Worm (Caenorhabditis elegans): ENCODE results near the gene F41D9.2.

F41D9.2 gene

DNA sequence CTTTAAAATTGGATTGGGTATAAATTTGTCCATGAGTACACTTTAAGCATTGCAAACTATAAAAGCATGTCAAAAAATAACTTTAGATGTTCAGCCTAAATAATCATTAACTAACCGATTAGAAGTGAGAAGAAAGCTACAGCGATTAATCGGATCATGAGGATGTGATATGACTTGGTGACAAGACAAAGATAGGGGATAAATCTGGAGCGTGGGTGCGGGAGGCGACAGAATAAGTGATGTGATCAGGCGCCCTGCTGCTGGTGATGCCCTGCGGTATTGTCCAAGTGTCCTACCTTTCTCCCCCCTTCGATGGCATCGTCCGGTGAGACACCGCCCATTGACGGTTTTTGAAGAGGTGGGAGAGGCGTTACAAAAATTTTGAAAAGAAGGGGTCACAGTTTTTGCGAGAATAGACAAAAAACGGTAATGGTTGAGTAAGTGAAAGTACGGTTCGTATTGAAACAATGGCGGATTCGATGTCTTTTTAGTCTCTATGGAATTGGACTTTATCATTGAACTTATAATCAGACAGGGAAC, at the start of gene F41D9.2:
Gene F41D9.2, minus strand, starts transcription at position 304 of the 540 bp plus-strand sequence.
- TF ChIP-seq W03F9.2 (tag; optimal IDR thresholded peaks at IDR 0.05) (no peak), him-1 (tag; optimal IDR thresholded peaks at IDR 0.05) (no peak)

DNA sequence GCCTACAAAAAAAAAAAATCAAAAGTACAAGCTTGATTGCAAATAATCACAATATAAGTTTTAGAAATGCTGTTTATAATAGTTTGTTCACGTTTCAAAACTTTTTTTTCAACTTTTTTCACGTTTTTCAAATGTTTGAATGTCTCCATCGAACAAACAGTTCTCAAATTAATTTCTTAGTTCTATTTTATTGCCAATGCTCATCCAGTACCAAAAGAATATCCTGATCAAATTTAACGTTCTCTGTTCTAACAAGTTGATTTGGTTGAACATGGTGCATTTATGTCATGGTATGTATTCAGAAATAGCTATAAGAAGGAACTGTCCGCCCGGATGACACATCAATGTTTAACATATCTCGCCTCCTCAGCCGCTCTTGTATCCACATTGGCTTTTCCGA, 47.6 kb upstream of the F41D9.2 start, which contains the start of gene kin-9:
Gene kin-9, plus strand, starts transcription at position 301 of the 400 bp plus-strand sequence.
- TF ChIP-seq W03F9.2 (tag; optimal IDR thresholded peaks at IDR 0.05), result no peak
- no peak for TF ChIP-seq dao-5 (tag; optimal IDR thresholded peaks at IDR 0.05)
- TF ChIP-seq him-1 (tag; optimal IDR thresholded peaks at IDR 0.05), result no peak

DNA sequence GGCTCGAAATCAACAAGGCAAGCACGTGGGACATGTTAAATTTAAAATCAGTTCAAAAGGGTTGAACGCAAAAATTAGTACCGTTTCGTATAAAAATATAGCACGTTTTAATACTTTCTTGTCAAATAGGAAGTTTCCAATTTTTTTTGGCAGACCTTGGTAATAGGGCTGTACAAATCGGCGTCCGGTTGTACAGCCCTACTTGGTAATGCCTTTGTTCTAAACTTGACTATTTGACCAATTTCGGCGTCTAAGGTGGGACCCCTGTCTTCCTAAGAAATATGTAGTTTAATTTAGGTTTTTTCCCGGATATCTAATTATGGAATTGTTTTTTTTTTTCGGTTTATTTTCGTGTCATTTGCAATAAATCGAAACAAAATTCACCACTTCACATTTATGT, 44.8 kb upstream of the F41D9.2 start:
- TF ChIP-seq W03F9.2 (tag; optimal IDR thresholded peaks at IDR 0.05) (no peak), him-1 (tag; optimal IDR thresholded peaks at IDR 0.05) (no peak), dao-5 (tag; optimal IDR thresholded peaks at IDR 0.05) (no peak)

DNA sequence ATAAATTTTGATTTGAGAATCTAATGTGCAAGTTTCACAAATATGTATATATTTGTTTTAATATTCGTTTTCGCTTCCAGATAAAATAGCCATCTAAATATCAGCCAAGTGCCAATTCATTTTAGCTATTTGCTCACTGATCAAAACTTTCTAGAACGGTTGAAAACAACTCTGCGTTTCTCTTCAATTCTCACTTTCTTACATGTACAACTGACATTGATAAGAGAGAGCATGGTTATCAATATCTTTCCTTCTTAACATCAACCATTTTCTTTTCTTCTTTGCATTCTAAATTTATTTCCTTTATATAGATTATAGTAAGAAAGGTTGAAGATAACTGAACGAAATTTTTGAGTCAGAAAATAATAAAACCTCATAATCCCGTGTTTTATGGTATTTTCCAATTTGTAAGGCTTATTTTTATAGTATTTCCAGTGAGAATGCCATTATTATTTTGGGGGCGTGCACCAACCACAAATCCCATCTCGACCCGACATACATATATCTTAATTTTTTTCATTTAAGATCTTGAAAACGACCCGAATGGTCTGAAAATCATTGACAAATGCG, 43.7 kb upstream of the F41D9.2 start, which contains the start of gene F08F1.3:
Gene F08F1.3, plus strand, starts transcription at position 520 of the 570 bp plus-strand sequence.
- TF ChIP-seq W03F9.2 (tag; optimal IDR thresholded peaks at IDR 0.05) (no peak), dao-5 (tag; optimal IDR thresholded peaks at IDR 0.05) (no peak), him-1 (tag; optimal IDR thresholded peaks at IDR 0.05) (no peak)

DNA sequence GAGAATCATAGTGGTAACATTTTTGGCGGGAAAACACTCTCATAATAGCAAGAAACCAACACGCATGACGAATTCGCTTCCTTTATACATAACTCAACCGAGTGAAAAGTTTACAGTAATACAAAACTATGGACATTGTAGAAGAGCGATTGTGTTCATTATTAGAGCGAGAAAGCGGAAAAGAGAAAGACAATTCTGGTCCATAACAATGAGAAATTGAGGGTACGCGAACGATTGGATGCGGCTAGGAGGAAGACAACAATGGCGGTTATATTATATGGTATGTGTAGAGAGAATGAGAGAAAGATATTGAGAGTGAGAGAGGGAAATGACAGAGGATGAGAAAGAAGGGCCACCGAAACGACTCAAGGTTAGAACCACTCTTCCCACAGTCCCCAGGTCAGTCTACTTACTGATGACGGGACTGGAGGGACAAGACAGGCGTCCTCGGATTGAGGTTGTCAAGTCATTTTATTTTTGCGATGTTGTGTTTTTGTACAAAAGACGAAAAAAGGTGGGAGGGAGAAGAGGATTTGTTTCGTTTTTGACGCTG, 41.5 kb upstream of the F41D9.2 start:
- TF ChIP-seq dao-5 (tag; optimal IDR thresholded peaks at IDR 0.05) (no peak), W03F9.2 (tag; optimal IDR thresholded peaks at IDR 0.05) (no peak), him-1 (tag; optimal IDR thresholded peaks at IDR 0.05) (no peak)

DNA sequence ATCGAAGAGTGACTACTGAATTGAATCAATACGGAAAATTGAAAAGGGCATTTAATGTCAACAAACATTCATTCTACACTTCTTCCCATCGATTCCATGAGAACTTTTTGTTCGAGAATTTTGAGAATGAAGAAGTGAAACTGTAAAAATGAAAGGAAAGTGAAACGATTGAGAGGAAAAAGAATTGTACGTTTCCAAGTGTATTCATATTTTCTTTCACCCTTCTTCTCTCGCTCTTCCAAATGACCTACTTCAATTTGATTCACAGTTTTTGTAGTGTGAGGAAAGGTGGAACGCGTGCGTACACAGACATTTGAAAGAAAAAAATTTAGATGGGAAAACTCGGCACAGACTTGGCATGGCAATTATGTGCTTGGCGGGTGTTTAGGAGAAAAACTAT, 39.5 kb upstream of the F41D9.2 start:
- TF ChIP-seq him-1 (tag; optimal IDR thresholded peaks at IDR 0.05) (no peak), W03F9.2 (tag; optimal IDR thresholded peaks at IDR 0.05) (no peak), dao-5 (tag; optimal IDR thresholded peaks at IDR 0.05) (no peak)

DNA sequence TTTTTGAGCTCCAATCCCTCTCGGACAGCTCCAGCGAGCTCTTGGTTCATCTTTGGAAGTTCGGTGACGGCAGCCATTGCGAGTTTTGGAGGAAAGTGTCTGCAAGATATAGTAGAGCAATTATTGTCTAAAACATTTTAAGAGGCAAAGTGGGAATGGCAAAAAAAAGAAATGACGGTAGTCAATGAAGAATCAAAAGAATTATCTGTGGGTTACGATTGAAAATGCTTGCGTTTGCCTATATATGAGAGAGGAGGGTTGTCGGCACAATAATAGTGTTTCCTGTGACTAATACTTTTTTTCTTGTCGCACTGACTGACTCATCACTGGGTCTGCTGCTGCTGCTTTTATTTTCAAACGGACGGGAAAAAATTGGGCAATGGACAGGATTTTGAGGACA, 38.9 kb upstream of the F41D9.2 start, which contains the start of gene tth-1:
Gene tth-1, minus strand, starts transcription at position 101 of the 400 bp plus-strand sequence.
- no peak for TF ChIP-seq W03F9.2 (tag; optimal IDR thresholded peaks at IDR 0.05)
- TF ChIP-seq him-1 (tag; optimal IDR thresholded peaks at IDR 0.05), result no peak
- TF ChIP-seq dao-5 (tag; optimal IDR thresholded peaks at IDR 0.05), result no peak

DNA sequence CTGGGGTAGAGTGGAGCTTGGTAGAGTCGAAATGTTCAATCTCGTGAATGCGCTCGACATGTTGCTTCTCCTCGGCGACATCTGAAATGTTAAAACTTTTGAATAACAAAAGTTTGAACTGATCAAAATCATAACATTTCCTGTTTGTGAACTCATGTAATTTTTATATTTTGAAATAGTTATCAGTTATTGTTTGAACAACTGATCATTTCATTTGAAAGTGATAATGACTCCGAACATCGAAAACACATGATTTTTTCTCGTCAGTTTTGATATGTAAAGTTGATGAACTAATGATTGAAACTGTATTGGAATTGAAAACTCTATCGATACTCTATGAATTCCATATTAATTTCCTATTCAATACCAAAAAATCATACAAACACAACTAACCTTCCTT, 38.5 kb upstream of the F41D9.2 start:
- TF ChIP-seq dao-5 (tag; optimal IDR thresholded peaks at IDR 0.05) (no peak), W03F9.2 (tag; optimal IDR thresholded peaks at IDR 0.05) (no peak), him-1 (tag; optimal IDR thresholded peaks at IDR 0.05) (no peak)

DNA sequence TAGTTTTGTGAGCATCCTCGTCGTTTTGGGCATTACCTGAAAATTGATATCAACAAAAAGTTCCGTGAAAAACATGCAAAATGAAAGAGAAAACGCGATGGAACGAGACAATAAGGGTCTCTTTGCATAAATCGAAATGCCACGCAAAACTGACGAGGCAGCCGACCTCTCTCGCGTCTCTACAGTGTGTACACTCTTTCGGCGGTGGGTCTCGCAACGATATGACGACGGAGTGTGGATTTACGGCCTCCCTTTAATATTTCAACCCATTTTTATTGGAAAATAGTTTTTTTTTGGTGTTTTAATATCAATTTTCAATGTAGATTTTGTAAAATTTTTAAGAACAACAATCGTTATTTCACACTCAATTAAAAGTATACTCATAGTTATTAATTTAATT, 37.3 kb upstream of the F41D9.2 start, which contains the start of gene tag-123:
Gene tag-123, minus strand, starts transcription at position 36 of the 400 bp plus-strand sequence.
- TF ChIP-seq dao-5 (tag; optimal IDR thresholded peaks at IDR 0.05) (no peak), W03F9.2 (tag; optimal IDR thresholded peaks at IDR 0.05) (no peak), him-1 (tag; optimal IDR thresholded peaks at IDR 0.05) (no peak)

DNA sequence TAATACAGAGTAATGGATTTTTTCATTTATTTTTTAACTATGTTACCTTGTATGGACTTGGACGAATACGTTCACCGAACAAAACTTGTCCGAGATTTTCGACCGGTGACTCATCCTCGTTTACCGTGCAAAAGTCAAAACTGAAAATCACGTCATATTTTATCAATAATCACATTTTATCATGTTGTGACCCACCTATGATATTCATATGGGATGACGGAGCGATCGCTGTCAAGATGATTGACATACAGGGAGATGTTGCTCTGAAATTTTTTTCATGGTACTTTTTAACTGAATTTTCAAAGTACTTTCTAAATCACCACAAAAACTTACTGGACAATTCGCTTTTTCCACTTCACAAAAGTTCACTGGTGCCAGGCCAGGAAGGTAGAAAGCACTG, 36.8 kb upstream of the F41D9.2 start:
- TF ChIP-seq him-1 (tag; optimal IDR thresholded peaks at IDR 0.05), result no peak
- no peak for TF ChIP-seq W03F9.2 (tag; optimal IDR thresholded peaks at IDR 0.05)

DNA sequence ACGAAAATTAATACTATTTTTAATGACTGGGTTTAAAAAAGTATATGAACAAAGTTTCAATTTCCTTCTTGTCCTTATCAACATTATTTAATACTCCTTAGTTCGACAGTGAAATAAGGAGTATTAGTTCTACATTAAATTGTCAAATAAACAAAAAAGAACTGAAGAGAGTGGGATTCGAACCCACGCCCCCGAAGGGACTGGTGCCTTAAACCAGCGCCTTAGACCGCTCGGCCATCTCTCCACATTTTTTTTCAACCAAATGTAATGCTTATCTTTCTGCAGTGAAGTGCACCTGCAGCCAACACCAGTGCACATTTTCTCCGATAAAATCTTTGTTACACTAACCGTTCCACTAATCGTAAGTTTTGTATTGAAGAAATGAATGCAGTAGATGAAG, 34.5 kb upstream of the F41D9.2 start:
- TF ChIP-seq W03F9.2 (tag; optimal IDR thresholded peaks at IDR 0.05) (no peak), dao-5 (tag; optimal IDR thresholded peaks at IDR 0.05) (no peak), him-1 (tag; optimal IDR thresholded peaks at IDR 0.05) (no peak)

DNA sequence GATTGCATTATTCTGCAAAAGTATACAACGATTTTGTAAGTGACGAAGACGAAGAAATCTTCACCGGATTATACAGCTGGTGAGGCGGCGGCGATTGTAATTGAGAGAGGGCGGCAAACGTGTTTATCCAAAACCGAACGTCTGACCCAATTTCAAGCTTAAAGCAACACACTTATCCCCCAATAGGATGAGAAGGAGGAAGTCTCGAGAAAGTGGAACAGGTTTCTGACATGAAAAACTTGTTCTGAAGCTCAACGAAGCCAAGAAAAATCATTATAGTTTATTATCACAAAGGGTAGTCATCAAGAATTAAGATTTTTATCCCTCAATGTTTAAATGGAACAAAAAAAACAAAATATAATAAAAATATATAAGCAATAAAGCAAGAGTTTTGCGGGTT, 33.6 kb upstream of the F41D9.2 start, which contains the start of gene spp-13:
Gene spp-13, minus strand, starts transcription at position 143 of the 400 bp plus-strand sequence.
- TF ChIP-seq dao-5 (tag; optimal IDR thresholded peaks at IDR 0.05) (no peak), W03F9.2 (tag; optimal IDR thresholded peaks at IDR 0.05) (no peak), him-1 (tag; optimal IDR thresholded peaks at IDR 0.05) (no peak)

DNA sequence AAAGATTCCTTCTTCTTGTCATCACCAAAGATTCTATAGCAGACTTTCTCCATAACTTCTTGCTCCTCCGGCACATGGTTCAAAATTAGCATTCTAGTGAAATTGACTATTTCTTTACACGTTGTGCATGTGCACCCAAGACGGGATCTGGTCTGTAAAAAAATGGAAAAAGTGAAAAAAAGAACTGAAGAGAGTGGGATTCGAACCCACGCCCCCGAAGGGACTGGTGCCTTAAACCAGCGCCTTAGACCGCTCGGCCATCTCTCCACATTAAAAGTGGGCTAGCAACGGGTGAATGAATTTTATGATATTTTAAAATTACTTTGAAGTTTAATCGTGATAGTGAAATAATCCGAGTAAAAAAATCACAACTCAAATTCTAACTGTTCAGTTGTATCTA, 33.0 kb upstream of the F41D9.2 start:
- TF ChIP-seq dao-5 (tag; optimal IDR thresholded peaks at IDR 0.05) (no peak), W03F9.2 (tag; optimal IDR thresholded peaks at IDR 0.05) (no peak), him-1 (tag; optimal IDR thresholded peaks at IDR 0.05) (no peak)

DNA sequence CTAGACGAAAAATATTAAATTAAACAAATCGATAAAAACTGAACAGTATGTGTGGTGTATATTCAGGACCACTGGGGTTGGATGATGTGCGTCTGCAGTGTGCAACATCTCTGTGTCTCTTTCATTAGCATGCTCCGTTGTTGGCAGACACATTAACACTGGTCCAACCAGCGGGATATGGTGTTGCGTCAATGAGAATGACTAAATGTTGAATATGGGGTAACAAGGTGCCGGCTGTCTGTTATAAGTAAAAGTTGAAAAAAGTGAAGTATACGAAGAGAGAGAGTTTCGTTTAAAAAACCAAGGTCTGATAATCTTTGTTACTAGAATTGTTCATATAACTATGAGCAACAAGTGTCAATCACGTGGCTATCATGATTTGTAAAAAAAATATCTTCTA, 32.1 kb upstream of the F41D9.2 start, which contains the start of gene ced-8:
Gene ced-8, minus strand, starts transcription at position 101 of the 400 bp plus-strand sequence.
- no peak for TF ChIP-seq W03F9.2 (tag; optimal IDR thresholded peaks at IDR 0.05)
- TF ChIP-seq him-1 (tag; optimal IDR thresholded peaks at IDR 0.05), result no peak
- TF ChIP-seq dao-5 (tag; optimal IDR thresholded peaks at IDR 0.05), result no peak

Measured in whole organism, L4/young adult.